Worm (Caenorhabditis elegans) whole organism, young adult: ENCODE results near the gene F40G12.2.

Source experiments
- B0261.1 ChIP-seq: sonication (generic microtip); optimal IDR thresholded peaks from 2 replicates; lab custom pipeline; 2016; ENCODE audit warnings: mild to moderate bottlenecking, missing genetic modification characterization, moderate library complexity, missing compliant biosample characterization
- ZK185.1 ChIP-seq: sonication (generic microtip); optimal IDR thresholded peaks from 2 replicates; lab custom pipeline; 2016; ENCODE audit warnings: mild to moderate bottlenecking, missing genetic modification characterization, missing compliant biosample characterization; ENCODE audit not compliant: poor library complexity, severe bottlenecking
- ceh-58 ChIP-seq: fragments of 200-800 bp; sonication (Bioruptor generic); IDR thresholded peaks from 2 replicates; pipeline ENCODE4 v1.3.6; 2022; ENCODE audit warnings: missing genetic modification characterization, missing compliant biosample characterization
- ceh-79 ChIP-seq: sonication (generic microtip); optimal IDR thresholded peaks from 2 replicates; lab custom pipeline; 2017; ENCODE audit warnings: mild to moderate bottlenecking, missing genetic modification characterization, missing compliant biosample characterization
- efl-1 ChIP-seq: fragments of 150-350 bp; optimal IDR thresholded peaks from 2 replicates; lab custom pipeline; 2014; ENCODE audit warnings: missing biosample characterization, missing genetic modification reagents, missing genetic modification characterization
- egl-18 ChIP-seq: fragments of 200-800 bp; sonication (Bioruptor generic); IDR thresholded peaks from 2 replicates; pipeline ENCODE4 v1.3.6; 2022; ENCODE audit warnings: missing genetic modification reagents, missing genetic modification characterization, missing compliant biosample characterization
- lin-35 ChIP-seq, 3 experiments: fragments of 150-350 bp in 2 of 3; sonication (generic microtip) in 1 of 3; optimal IDR thresholded peaks; 2 replicates each; lab custom pipeline; 2014 to 2018; ENCODE audit warnings: missing biosample characterization in 3 of 3, missing genetic modification characterization in 3 of 3, missing genetic modification reagents in 3 of 3
- mel-28 ChIP-seq: sonication (generic microtip); optimal IDR thresholded peaks from 2 replicates; lab custom pipeline; 2016; ENCODE audit warnings: borderline replicate concordance, mild to moderate bottlenecking, missing genetic modification characterization, missing compliant biosample characterization
- snpc-4 ChIP-seq, 5 experiments: fragments of 150-350 bp in 1 of 5; sonication (generic microtip) in 4 of 5; optimal IDR thresholded peaks; 2 replicates each; lab custom pipeline; 2014 to 2018; ENCODE audit warnings: missing genetic modification characterization in 5 of 5, missing biosample characterization in 3 of 5, antibody characterized with exemption in 2 of 5, mild to moderate bottlenecking in 2 of 5, missing compliant biosample characterization in 2 of 5, missing genotype in 2 of 5, moderate library complexity in 2 of 5, missing genetic modification reagents in 1 of 5
- sptf-2 ChIP-seq: fragments of 200-800 bp; sonication (Bioruptor generic); optimal IDR thresholded peaks from 2 replicates; lab custom pipeline; 2018; ENCODE audit warnings: mild to moderate bottlenecking, missing genetic modification characterization, missing compliant biosample characterization
- unc-130 ChIP-seq: sonication (generic microtip); optimal IDR thresholded peaks from 2 replicates; lab custom pipeline; 2016; ENCODE audit warnings: missing genetic modification reagents, missing genetic modification characterization, missing compliant biosample characterization

ce11 chrV:14248025-14248424, 12.7 kb downstream of the F40G12.2 start, which contains the start of gene K02E11.4:
- TF ChIP-seq ZK185.1 (tag; lab: Kevin White, UChicago): no peak
- no peak for TF ChIP-seq unc-130 (GFP tag; lab: Kevin White, UChicago)
- no peak for TF ChIP-seq lin-35 (GFP tag; optimal IDR thresholded peaks at IDR 0.05; lab: Kevin White, UChicago)
- no peak for TF ChIP-seq snpc-4 (GFP tag; optimal IDR thresholded peaks at IDR 0.05; lab: Kevin White, UChicago)
- TF ChIP-seq snpc-4 (tag; optimal IDR thresholded peaks at IDR 0.05; lab: Kevin White, UChicago): no peak
- no peak for TF ChIP-seq efl-1 (GFP tag; lab: Kevin White, UChicago)
- TF ChIP-seq B0261.1 (tag; lab: Kevin White, UChicago): no peak
- no peak for TF ChIP-seq ceh-58 (GFP tag; lab: Robert Waterston, UW)
- no peak for TF ChIP-seq sptf-2 (GFP tag; lab: Kevin White, UChicago)
- TF ChIP-seq mel-28: no peak
- TF ChIP-seq egl-18: no peak
- no peak for TF ChIP-seq ceh-79
